Worm (Caenorhabditis elegans): ENCODE results near the gene sid-3.

Gene sid-3

ce11 chrX:17197824-17198223, 11.6 kb downstream of the sid-3 start (continued):
- TF ChIP-seq hlh-30 (tag; optimal IDR thresholded peaks at IDR 0.05; ENCODE audit: insufficient read depth) (peak; percentile 34), gei-8 (GFP tag; optimal IDR thresholded peaks at IDR 0.05) (no peak)

ce11 chrX:17203399-17203798, 17.2 kb downstream of the sid-3 start:
- no peak for TF ChIP-seq T20F7.1 (GFP tag; optimal IDR thresholded peaks at IDR 0.05)
- no peak for TF ChIP-seq unc-130 (GFP tag; optimal IDR thresholded peaks at IDR 0.05)
- no peak for TF ChIP-seq dpl-1 (GFP tag; optimal IDR thresholded peaks at IDR 0.05)
- no peak for TF ChIP-seq ceh-28 (tag; optimal IDR thresholded peaks at IDR 0.05)
- peak in 1 of 2 experiments; percentile 94 for TF ChIP-seq unc-62 (GFP tag; optimal IDR thresholded peaks at IDR 0.05 in 1 of 2)
- TF ChIP-seq unc-62 (tag; optimal IDR thresholded peaks at IDR 0.05) = no peak

ce11 chrX:17205853-17206252, 19.7 kb downstream of the sid-3 start:
- TF ChIP-seq pqm-1 (tag; optimal IDR thresholded peaks at IDR 0.05) (peak; percentile 60), dmd-6 (GFP tag; IDR thresholded peaks at IDR 0.05) (peak; percentile 51), dve-1 (tag; optimal IDR thresholded peaks at IDR 0.05; ENCODE audit: insufficient read depth) (peak; percentile 21), zfp-2 (tag; optimal IDR thresholded peaks at IDR 0.05) (no peak), hlh-11 (tag; optimal IDR thresholded peaks at IDR 0.05) (peak; percentile 29), madf-9 (GFP tag; conservative IDR thresholded peaks at IDR 0.05) (no peak), nhr-28 (tag; optimal IDR thresholded peaks at IDR 0.05) (peak; percentile 26), daf-16 (GFP tag; optimal IDR thresholded peaks at IDR 0.05) (no peak), daf-16 (tag; optimal IDR thresholded peaks at IDR 0.05) (peak; percentile 95)

- peak; percentile 83 for TF ChIP-seq aha-1 (tag)
- TF ChIP-seq nhr-102 (tag; optimal IDR thresholded peaks at IDR 0.05) = no peak
These were observed 23.1 kb downstream of the sid-3 start, which contains the start of gene T08G2.2 for ce11 chrX:17209265-17209664. TSS of gene T08G2.2 (minus strand) at chrX:17209365.

ce11 chrX:17211513-17211912, 25.3 kb downstream of the sid-3 start:
- TF ChIP-seq nhr-10 (tag; optimal IDR thresholded peaks at IDR 0.05) = no peak

ce11 chrX:17214803-17215202, 28.6 kb downstream of the sid-3 start, which contains the start of gene acdh-10:
TSS of gene acdh-10 (minus strand) at chrX:17214903.
- TF ChIP-seq nhr-41 (GFP tag; IDR thresholded peaks at IDR 0.05) = no peak
- no peak for TF ChIP-seq nhr-77 (tag; optimal IDR thresholded peaks at IDR 0.05)
- peak; percentile 23 for TF ChIP-seq ama-1 (optimal IDR thresholded peaks at IDR 0.05)
- no peak for TF ChIP-seq daf-16 (GFP tag; optimal IDR thresholded peaks at IDR 0.05)
- peak; percentile 3 for TF ChIP-seq daf-16 (tag; optimal IDR thresholded peaks at IDR 0.05)

ce11 chrX:17215753-17216152, 29.6 kb downstream of the sid-3 start:
- TF ChIP-seq hlh-30 (tag; optimal IDR thresholded peaks at IDR 0.05; ENCODE audit: insufficient read depth) (no peak), pha-4 (GFP tag; IDR thresholded peaks at IDR 0.05) (peak; percentile 7; the same call in 1 of the 2 replicates), pha-4 (tag; optimal IDR thresholded peaks at IDR 0.05) (no peak), D1046.2 (GFP tag; IDR thresholded peaks at IDR 0.05) (no peak), fkh-10 (GFP tag; optimal IDR thresholded peaks at IDR 0.05) (no peak), ceh-44 (GFP tag; IDR thresholded peaks at IDR 0.05) (no peak), lin-39 (tag; optimal IDR thresholded peaks at IDR 0.05) (no peak), set-16 (GFP tag; IDR thresholded peaks at IDR 0.05) (peak; percentile 61), saeg-2 (GFP tag; IDR thresholded peaks at IDR 0.05) (no peak), aha-1 (tag) (peak; percentile 59), mdl-1 (tag; optimal IDR thresholded peaks at IDR 0.05) (no peak), dmd-9 (GFP tag; IDR thresholded peaks at IDR 0.05) (peak; percentile 40; the same call in 1 of the 2 replicates), ZK546.5 (tag; optimal IDR thresholded peaks at IDR 0.05) (no peak)
